Worm (Caenorhabditis elegans): Measurements from ENCODE around the gene ZK632.10.

- TF ChIP-seq dao-5 (tag; optimal IDR thresholded peaks at IDR 0.05): no peak
- no peak for TF ChIP-seq him-1 (tag; optimal IDR thresholded peaks at IDR 0.05)
Observed at ce11 chrIII:9846093-9846492, 18.6 kb upstream of the ZK632.10 start, which contains the start of gene K11H3.2.
